Fruit fly (Drosophila melanogaster) whole organism, embryonic: Measurements from ENCODE around the gene Ctl1.
A peak's percentile ranks its signal among the peaks of the same experiment; 100 is the strongest.

Source experiments
- CG10366 ChIP-seq: fragments of 200-800 bp; sonication (Bioruptor generic); IDR thresholded peaks from 2 replicates; pipeline ENCODE4 v1.3.6; 2022; ENCODE audit warnings: missing biosample characterization, missing genetic modification characterization
- CG11695 ChIP-seq: fragments of 200-800 bp; sonication (Bioruptor generic); IDR thresholded peaks from 3 replicates; pipeline ENCODE4 v1.3.6; 2022; ENCODE audit warnings: missing biosample characterization, missing genetic modification characterization
- CG14667 ChIP-seq: fragments of 200-800 bp; sonication (Bioruptor generic); IDR thresholded peaks from 2 replicates; pipeline ENCODE4 v1.3.6; 2022; ENCODE audit warnings: missing biosample characterization, missing genetic modification characterization
- CG14710 ChIP-seq: fragments of 200-800 bp; sonication (Bioruptor generic); optimal IDR thresholded peaks from 3 replicates; lab custom pipeline; 2019; ENCODE audit warnings: missing biosample characterization, mild to moderate bottlenecking, missing genetic modification characterization, moderate library complexity
- CG15011 ChIP-seq: fragments of 200-800 bp; sonication (Bioruptor generic); optimal IDR thresholded peaks from 3 replicates; lab custom pipeline; 2018; ENCODE audit warnings: missing biosample characterization, mild to moderate bottlenecking, missing genetic modification characterization
- CG17328 ChIP-seq: fragments of 200-800 bp; sonication (Bioruptor generic); IDR thresholded peaks from 2 replicates; pipeline ENCODE4 v1.3.6; 2022; ENCODE audit warnings: missing biosample characterization, missing genetic modification characterization
- CG17568 ChIP-seq: fragments of 200-800 bp; sonication (Bioruptor generic); optimal IDR thresholded peaks from 2 replicates; lab custom pipeline; 2018; ENCODE audit warnings: missing biosample characterization, mild to moderate bottlenecking, missing genetic modification characterization, moderate library complexity
- CG2129 ChIP-seq: fragments of 200-800 bp; sonication (Bioruptor generic); IDR thresholded peaks from 2 replicates; pipeline ENCODE4 v1.3.6; 2022; ENCODE audit warnings: missing biosample characterization, missing genetic modification characterization; ENCODE audit not compliant: partially characterized antibody
- CG2875 ChIP-seq: fragments of 200-800 bp; sonication (Bioruptor generic); optimal IDR thresholded peaks from 2 replicates; lab custom pipeline; 2017; ENCODE audit warnings: missing biosample characterization, mild to moderate bottlenecking, missing genetic modification characterization, missing genetic modification reagents
- CG34224 ChIP-seq: fragments of 200-800 bp; sonication (Bioruptor generic); IDR thresholded peaks from 3 replicates; pipeline ENCODE4 v1.3.6; 2022; ENCODE audit warnings: missing biosample characterization, missing genetic modification characterization; ENCODE audit not compliant: partially characterized antibody
- CG3726 ChIP-seq: fragments of 200-800 bp; sonication (Bioruptor generic); IDR thresholded peaks from 3 replicates; pipeline ENCODE4, ENCODE4 v1.3.6; 2022; ENCODE audit warnings: missing biosample characterization, missing genetic modification characterization
- CG3838 ChIP-seq: fragments of 200-800 bp; sonication (Bioruptor generic); optimal IDR thresholded peaks from 3 replicates; lab custom pipeline; 2016; ENCODE audit warnings: missing biosample characterization, missing genetic modification characterization
- CG4328 ChIP-seq: fragments of 200-800 bp; sonication (Bioruptor generic); optimal IDR thresholded peaks from 3 replicates; lab custom pipeline; 2017; ENCODE audit warnings: missing biosample characterization, missing genetic modification reagents, missing genetic modification characterization
- CG4854 ChIP-seq: fragments of 200-800 bp; sonication (Bioruptor generic); optimal IDR thresholded peaks from 2 replicates; lab custom pipeline; 2016; ENCODE audit warnings: missing biosample characterization, missing genetic modification characterization, inconsistent platforms
- CG6791 ChIP-seq: fragments of 200-800 bp; sonication (Bioruptor generic); IDR thresholded peaks from 3 replicates; pipeline ENCODE4 v1.3.6; 2022; ENCODE audit warnings: missing biosample characterization, missing genetic modification characterization; ENCODE audit not compliant: partially characterized antibody
- Dad ChIP-seq: fragments of 200-800 bp; sonication (Bioruptor generic); optimal IDR thresholded peaks from 3 replicates; lab custom pipeline; 2016; ENCODE audit warnings: missing biosample characterization, missing genetic modification characterization
- Dip3 ChIP-seq: fragments of 200-800 bp; sonication (Bioruptor generic); optimal IDR thresholded peaks from 3 replicates; lab custom pipeline; 2016; ENCODE audit warnings: missing biosample characterization, missing genetic modification characterization
- Dp ChIP-seq: fragments of 200-800 bp; sonication (Bioruptor generic); optimal IDR thresholded peaks from 2 replicates; lab custom pipeline; 2018; ENCODE audit warnings: missing biosample characterization, mild to moderate bottlenecking, missing genetic modification characterization, moderate library complexity
- ERR ChIP-seq: fragments of 200-800 bp; sonication (Bioruptor generic); optimal IDR thresholded peaks from 2 replicates; lab custom pipeline; 2016; ENCODE audit warnings: missing biosample characterization, missing genetic modification characterization
- Hr3 ChIP-seq: fragments of 200-800 bp; sonication (Bioruptor generic); optimal IDR thresholded peaks from 3 replicates; lab custom pipeline; 2016; ENCODE audit warnings: missing biosample characterization, missing genetic modification characterization
- Hr78 ChIP-seq, 2 experiments: fragments of 200-800 bp in 1 of 2; fragments of >200 bp in 1 of 2; sonication (Bioruptor generic) in 1 of 2; optimal IDR thresholded peaks; 2 replicates each; lab custom pipeline; 2017 to 2019; ENCODE audit warnings: missing biosample characterization in 2 of 2, missing genetic modification characterization in 2 of 2, mild to moderate bottlenecking in 1 of 2, moderate library complexity in 1 of 2
- MESR4 ChIP-seq: fragments of 200-800 bp; sonication (Bioruptor generic); optimal IDR thresholded peaks from 2 replicates; lab custom pipeline; 2018; ENCODE audit warnings: missing biosample characterization, mild to moderate bottlenecking, missing genetic modification characterization, moderate library complexity
- Mrtf ChIP-seq: fragments of 200-800 bp; sonication (Bioruptor generic); IDR thresholded peaks from 3 replicates; pipeline ENCODE4 v1.3.6; 2022; ENCODE audit warnings: missing biosample characterization, missing genetic modification characterization
- Oaz ChIP-seq: fragments of 200-800 bp; sonication (Bioruptor generic); IDR thresholded peaks from 2 replicates; pipeline ENCODE4 v1.3.6; 2022; ENCODE audit warnings: missing biosample characterization, missing genetic modification characterization
- Ptx1 ChIP-seq: fragments of 200-800 bp; sonication (Bioruptor generic); IDR thresholded peaks from 2 replicates; pipeline ENCODE4 v1.3.6; 2022; ENCODE audit warnings: missing biosample characterization, missing genetic modification characterization
- Scr ChIP-seq: fragments of 200-800 bp; sonication (Bioruptor generic); IDR thresholded peaks from 2 replicates; pipeline ENCODE4 v1.3.6; 2022; ENCODE audit warnings: missing biosample characterization, missing genetic modification characterization; ENCODE audit not compliant: partially characterized antibody
- Vsx1 ChIP-seq: fragments of 200-800 bp; sonication (Bioruptor generic); optimal IDR thresholded peaks from 2 replicates; lab custom pipeline; 2017; ENCODE audit warnings: missing biosample characterization, mild to moderate bottlenecking, missing genetic modification characterization, missing genetic modification reagents
- al ChIP-seq: fragments of 200-800 bp; sonication (Bioruptor generic); IDR thresholded peaks from 2 replicates; pipeline ENCODE4 v1.3.6; 2022; ENCODE audit warnings: missing biosample characterization, missing genetic modification characterization
- ap ChIP-seq: fragments of 200-800 bp; sonication (Bioruptor generic); IDR thresholded peaks from 2 replicates; pipeline ENCODE4 v1.3.6; 2022; ENCODE audit warnings: missing biosample characterization, missing genetic modification characterization
- br ChIP-seq: fragments of >200 bp; optimal IDR thresholded peaks from 2 replicates; lab custom pipeline; 2017
- chm ChIP-seq: fragments of 200-800 bp; sonication (Bioruptor generic); IDR thresholded peaks from 2 replicates; pipeline ENCODE4 v1.3.6; 2022; ENCODE audit warnings: missing biosample characterization, missing genetic modification characterization
- chn ChIP-seq: fragments of 200-800 bp; sonication (Bioruptor generic); optimal IDR thresholded peaks from 2 replicates; lab custom pipeline; 2016; ENCODE audit warnings: missing biosample characterization, missing genetic modification characterization
- corto ChIP-seq: fragments of 200-800 bp; sonication (Bioruptor generic); optimal IDR thresholded peaks from 2 replicates; lab custom pipeline; 2016; ENCODE audit warnings: missing biosample characterization, mild to moderate bottlenecking, missing genetic modification characterization, moderate library complexity
- croc ChIP-seq: fragments of 200-800 bp; sonication (Bioruptor generic); conservative IDR thresholded peaks from 3 replicates; pipeline ENCODE4 v1.3.6; 2022; ENCODE audit warnings: missing biosample characterization, missing genetic modification characterization
- emc ChIP-seq: fragments of 200-800 bp; sonication (Bioruptor generic); optimal IDR thresholded peaks from 2 replicates; lab custom pipeline; 2016; ENCODE audit warnings: missing biosample characterization, missing genetic modification characterization
- ems ChIP-seq: fragments of 200-800 bp; sonication (Bioruptor generic); optimal IDR thresholded peaks from 3 replicates; lab custom pipeline; 2016; ENCODE audit warnings: missing biosample characterization, missing genetic modification characterization
- gsb ChIP-seq: fragments of 200-800 bp; sonication (Bioruptor generic); IDR thresholded peaks from 2 replicates; pipeline ENCODE4 v1.3.6; 2022; ENCODE audit warnings: missing biosample characterization, missing genetic modification characterization
- jigr1 ChIP-seq: fragments of 200-800 bp; sonication (Bioruptor generic); IDR thresholded peaks from 3 replicates; pipeline ENCODE4 v1.3.6; 2022; ENCODE audit warnings: missing biosample characterization, missing genetic modification characterization
- jumu ChIP-seq: fragments of 200-800 bp; sonication (Bioruptor generic); optimal IDR thresholded peaks from 3 replicates; lab custom pipeline; 2016; ENCODE audit warnings: missing biosample characterization, missing genetic modification characterization
- ken ChIP-seq: fragments of 200-800 bp; sonication (Bioruptor generic); IDR thresholded peaks from 3 replicates; pipeline ENCODE4 v1.3.6; 2022; ENCODE audit warnings: missing biosample characterization, missing genetic modification characterization
- lbe ChIP-seq: fragments of 200-800 bp; sonication (Bioruptor generic); optimal IDR thresholded peaks from 2 replicates; lab custom pipeline; 2016; ENCODE audit warnings: missing biosample characterization, mild to moderate bottlenecking, missing genetic modification characterization
- lov ChIP-seq, 2 experiments: fragments of 200-800 bp in 1 of 2; fragments of >200 bp in 1 of 2; sonication (Bioruptor generic) in 1 of 2; IDR thresholded peaks in 1 of 2; optimal IDR thresholded peaks in 1 of 2; 2 replicates in 1 of 2; 3 replicates in 1 of 2; pipeline versions ENCODE4 v1.3.6 to Lab custom; 2017 to 2022; ENCODE audit warnings: missing biosample characterization in 1 of 2, missing genetic modification characterization in 1 of 2
- pho ChIP-seq: fragments of 200-800 bp; sonication (Bioruptor generic); optimal IDR thresholded peaks from 2 replicates; lab custom pipeline; 2016; ENCODE audit warnings: missing biosample characterization, missing genetic modification characterization
- prd ChIP-seq, 3 experiments: fragments of >200 bp in 2 of 3; fragments of 200-800 bp in 1 of 3; sonication (Bioruptor generic) in 1 of 3; optimal IDR thresholded peaks in 2 of 3; IDR thresholded peaks in 1 of 3; 2 replicates in 2 of 3; 3 replicates in 1 of 3; pipeline versions ENCODE4 v1.3.6 to Lab custom; 2017 to 2022; ENCODE audit warnings: missing biosample characterization in 1 of 3, missing genetic modification characterization in 1 of 3
- row ChIP-seq: fragments of 200-800 bp; sonication (Bioruptor generic); IDR thresholded peaks from 3 replicates; pipeline ENCODE4 v1.3.6; 2022; ENCODE audit warnings: missing biosample characterization, missing genetic modification characterization
- sens-2 ChIP-seq: fragments of 200-800 bp; sonication (Bioruptor generic); IDR thresholded peaks from 2 replicates; pipeline ENCODE4 v1.3.6; 2022; ENCODE audit warnings: missing biosample characterization, missing genetic modification characterization
- slou ChIP-seq: fragments of 200-800 bp; sonication (Bioruptor generic); optimal IDR thresholded peaks from 3 replicates; lab custom pipeline; 2016; ENCODE audit warnings: missing biosample characterization, missing genetic modification characterization
- so ChIP-seq: fragments of 200-800 bp; sonication (Bioruptor generic); IDR thresholded peaks from 3 replicates; pipeline ENCODE4 v1.3.6; 2022; ENCODE audit warnings: missing biosample characterization, missing genetic modification characterization
- z ChIP-seq: fragments of 200-800 bp; sonication (Bioruptor generic); IDR thresholded peaks from 3 replicates; pipeline ENCODE4 v1.3.6; 2022; ENCODE audit warnings: missing biosample characterization, missing genetic modification characterization

The Ctl1 gene

dm6 chr3L:4228187-4228836, 49.5 kb upstream of the Ctl1 start (continued):
- TF ChIP-seq CG3838 (peak; percentile 87), sens-2 (peak; percentile 98), CG14667 (peak; percentile 94), CG14710 (peak; percentile 96), lov (optimal IDR thresholded peaks at IDR 0.05; lab: Kevin White, UChicago) (no peak), lov (GFP tag; IDR thresholded peaks at IDR 0.05; lab: Robert Waterston, UW) (peak; percentile 97), Mrtf (peak; percentile 96), ems (GFP tag; lab: Kevin White, UChicago) (peak; percentile 95), pho (GFP tag; lab: Kevin White, UChicago) (peak; percentile 78), gsb (GFP tag; lab: Robert Waterston, UW) (peak; percentile 88), chn (peak; percentile 92), Oaz (GFP tag; lab: Robert Waterston, UW) (peak; percentile 91), Hr78 (GFP tag; optimal IDR thresholded peaks at IDR 0.05; lab: Kevin White, UChicago) (peak in 1 of 2 experiments; percentile 92), z (peak; percentile 73), CG6791 (GFP tag; lab: Robert Waterston, UW) (no peak), br (lab: Kevin White, UChicago) (no peak), lbe (peak; percentile 88), Dp (GFP tag; lab: Kevin White, UChicago) (peak; percentile 7), Dip3 (GFP tag; lab: Kevin White, UChicago) (peak; percentile 70), MESR4 (GFP tag; lab: Kevin White, UChicago) (peak; percentile 56), CG17328 (GFP tag; lab: Robert Waterston, UW) (peak; percentile 99), al (GFP tag; lab: Robert Waterston, UW) (peak; percentile 68), ken (peak; percentile 98), ERR (GFP tag; lab: Kevin White, UChicago) (peak; percentile 91), Hr3 (GFP tag; lab: Kevin White, UChicago) (peak; percentile 97), chm (GFP tag; lab: Robert Waterston, UW) (peak; percentile 98), CG34224 (GFP tag; lab: Robert Waterston, UW) (no peak), corto (peak; percentile 83), slou (GFP tag; lab: Kevin White, UChicago) (peak; percentile 49), CG10366 (GFP tag; lab: Robert Waterston, UW) (peak; percentile 98), CG2875 (peak; percentile 98), jumu (peak; percentile 97), CG11695 (peak; percentile 95), CG4328 (peak; percentile 94), row (GFP tag; lab: Robert Waterston, UW) (peak; percentile 97), Ptx1 (GFP tag; lab: Robert Waterston, UW) (peak; percentile 98), croc (GFP tag; lab: Robert Waterston, UW) (peak; percentile 97), CG15011 (peak; percentile 84), CG3726 (GFP tag; lab: Robert Waterston, UW) (peak; percentile 95), CG17568 (GFP tag; lab: Kevin White, UChicago) (peak; percentile 91), Scr (GFP tag; lab: Robert Waterston, UW) (no peak), Dad (peak; percentile 93), so (GFP tag; lab: Robert Waterston, UW) (peak; percentile 97), emc (GFP tag; lab: Kevin White, UChicago) (peak; percentile 67), CG2129 (GFP tag; lab: Robert Waterston, UW) (no peak), ap (GFP tag; lab: Robert Waterston, UW) (peak; percentile 97), prd (optimal IDR thresholded peaks at IDR 0.05; lab: Kevin White, UChicago) (no peak), prd (GFP tag; IDR thresholded peaks at IDR 0.05; lab: Robert Waterston, UW) (peak; percentile 97), CG4854 (peak; percentile 87), Vsx1 (GFP tag; lab: Kevin White, UChicago) (peak; percentile 99), jigr1 (peak; percentile 93)
